Worm (Caenorhabditis elegans): Measurements from ENCODE around the gene str-220.

The str-220 gene

ce11 chrIV:7154356-7154755 is 16.8 kb downstream of the str-220 start, which contains the start of gene C34D4.2:
TSS of gene C34D4.2 (plus strand) at chrIV:7154656.
- TF ChIP-seq nhr-28 (tag; optimal IDR thresholded peaks at IDR 0.05) (no peak), elt-1 (tag; optimal IDR thresholded peaks at IDR 0.05; ENCODE audit: borderline replicate concordance, insufficient read depth) (peak; percentile 32)

- TF ChIP-seq ceh-83 (GFP tag; optimal IDR thresholded peaks at IDR 0.05) (no peak), nhr-237 (tag; optimal IDR thresholded peaks at IDR 0.05) (no peak), nhr-28 (tag; optimal IDR thresholded peaks at IDR 0.05) (no peak), elt-1 (tag; optimal IDR thresholded peaks at IDR 0.05; ENCODE audit: borderline replicate concordance, insufficient read depth) (no peak), sptf-1 (tag; optimal IDR thresholded peaks at IDR 0.05) (no peak), M03D4.4 (tag; optimal IDR thresholded peaks at IDR 0.05) (no peak), lsy-2 (tag; optimal IDR thresholded peaks at IDR 0.05) (no peak), unc-39 (tag; optimal IDR thresholded peaks at IDR 0.05) (no peak), mab-5 (tag; optimal IDR thresholded peaks at IDR 0.05) (no peak), ces-1 (GFP tag; optimal IDR thresholded peaks at IDR 0.05) (no peak), zip-8 (tag; optimal IDR thresholded peaks at IDR 0.05) (no peak), elt-3 (tag; optimal IDR thresholded peaks at IDR 0.05) (no peak), mep-1 (tag; optimal IDR thresholded peaks at IDR 0.05) (no peak), nhr-12 (tag; optimal IDR thresholded peaks at IDR 0.05) (no peak), ham-2 (GFP tag; optimal IDR thresholded peaks at IDR 0.05) (no peak), pha-4 (tag; optimal IDR thresholded peaks at IDR 0.05) (no peak)
Observed at ce11 chrIV:7153362-7153761, 17.8 kb downstream of the str-220 start, which contains the start of gene C34D4.3. TSS of gene C34D4.3 (plus strand) at chrIV:7153662.

- TF ChIP-seq M03D4.4 (tag; optimal IDR thresholded peaks at IDR 0.05) = no peak
- no peak for TF ChIP-seq drap-1 (GFP tag; optimal IDR thresholded peaks at IDR 0.05)
- no peak for TF ChIP-seq blmp-1 (tag; optimal IDR thresholded peaks at IDR 0.05)
- TF ChIP-seq ztf-11 (tag; optimal IDR thresholded peaks at IDR 0.05) = no peak
- TF ChIP-seq mls-2 (tag; optimal IDR thresholded peaks at IDR 0.05) = no peak
- no peak for TF ChIP-seq unc-120 (tag; optimal IDR thresholded peaks at IDR 0.05; ENCODE audit: poor library complexity, severe bottlenecking)
- no peak for TF ChIP-seq bed-3 (GFP tag; optimal IDR thresholded peaks at IDR 0.05)
- no peak for TF ChIP-seq ham-2 (GFP tag; optimal IDR thresholded peaks at IDR 0.05)
- no peak for TF ChIP-seq lin-13 (tag; optimal IDR thresholded peaks at IDR 0.05)
- TF ChIP-seq nhr-28 (tag; optimal IDR thresholded peaks at IDR 0.05) = no peak
- TF ChIP-seq sptf-1 (tag; optimal IDR thresholded peaks at IDR 0.05) = no peak
- no peak for TF ChIP-seq nhr-76 (tag; optimal IDR thresholded peaks at IDR 0.05)
Observed at ce11 chrIV:7152409-7152808, 18.7 kb downstream of the str-220 start, which contains the start of gene col-113. TSS of gene col-113 (minus strand) at chrIV:7152509.

ce11 chrIV:7149020-7149601 is 22.0 kb downstream of the str-220 start, which contains the start of gene C34D4.4:
TSS of gene C34D4.4 (plus strand) at chrIV:7149361.
- TF ChIP-seq lsy-2 (tag; optimal IDR thresholded peaks at IDR 0.05) (peak; percentile 94), mab-5 (tag; optimal IDR thresholded peaks at IDR 0.05) (no peak), lin-13 (tag; optimal IDR thresholded peaks at IDR 0.05) (peak; percentile 8)

- peak; percentile 21 for TF ChIP-seq ces-1 (GFP tag; optimal IDR thresholded peaks at IDR 0.05)
- no peak for TF ChIP-seq nhr-28 (tag; optimal IDR thresholded peaks at IDR 0.05)
Observed at ce11 chrIV:7147722-7148121, 23.4 kb downstream of the str-220 start.

ce11 chrIV:7144670-7145257 is 26.4 kb downstream of the str-220 start, which contains the start of gene hecd-1:
TSS of gene hecd-1 (minus strand) at chrIV:7144720.
- TF ChIP-seq unc-39 (tag; optimal IDR thresholded peaks at IDR 0.05) = no peak
- no peak for TF ChIP-seq nhr-76 (tag; optimal IDR thresholded peaks at IDR 0.05)
- no peak for TF ChIP-seq sptf-1 (tag; optimal IDR thresholded peaks at IDR 0.05)
- TF ChIP-seq elt-3 (tag; optimal IDR thresholded peaks at IDR 0.05) = no peak
- no peak for TF ChIP-seq mep-1 (tag; optimal IDR thresholded peaks at IDR 0.05)
- no peak for TF ChIP-seq hlh-1 (tag; optimal IDR thresholded peaks at IDR 0.05)
- TF ChIP-seq mls-2 (tag; optimal IDR thresholded peaks at IDR 0.05) = no peak
- no peak for TF ChIP-seq ceh-43 (GFP tag; optimal IDR thresholded peaks at IDR 0.05)
- TF ChIP-seq zip-8 (tag; optimal IDR thresholded peaks at IDR 0.05) = no peak
- no peak for TF ChIP-seq M03D4.4 (tag; optimal IDR thresholded peaks at IDR 0.05)
- TF ChIP-seq lin-32 (GFP tag; optimal IDR thresholded peaks at IDR 0.05) = no peak
- TF ChIP-seq pha-4 (tag; optimal IDR thresholded peaks at IDR 0.05) = no peak
- no peak for TF ChIP-seq ceh-39 (tag; optimal IDR thresholded peaks at IDR 0.05)
